Worm (Caenorhabditis elegans) whole organism, early embryonic: ENCODE results near the gene K09H11.4.

Experiments used
- ama-1 ChIP-seq: fragments of 150-350 bp; optimal IDR thresholded peaks from 2 replicates; lab custom pipeline; 2014
- ceh-36 ChIP-seq: sonication (generic microtip); optimal IDR thresholded peaks from 2 replicates; lab custom pipeline; 2016; ENCODE audit warnings: missing genetic modification characterization, inconsistent platforms, missing compliant biosample characterization
- flt-1 ChIP-seq: fragments of 200-800 bp; sonication (Bioruptor generic); IDR thresholded peaks from 2 replicates; pipeline ENCODE4 v1.3.6; 2022; ENCODE audit warnings: missing genetic modification characterization, missing compliant biosample characterization
- pes-1 ChIP-seq: fragments of 200-800 bp; sonication (Bioruptor generic); IDR thresholded peaks from 2 replicates; pipeline ENCODE4 v1.3.6; 2022; ENCODE audit warnings: missing genetic modification reagents, missing genetic modification characterization, missing compliant biosample characterization
- sea-1 ChIP-seq: fragments of 200-800 bp; sonication (Bioruptor generic); conservative IDR thresholded peaks from 2 replicates; pipeline ENCODE4 v1.3.6; 2022; ENCODE audit warnings: missing genetic modification characterization, missing compliant biosample characterization
- tbx-37 ChIP-seq: fragments of 200-800 bp; sonication (Bioruptor generic); conservative IDR thresholded peaks from 2 replicates; pipeline ENCODE4 v1.3.6; 2022; ENCODE audit warnings: missing genetic modification reagents, missing genetic modification characterization, missing compliant biosample characterization

DNA sequence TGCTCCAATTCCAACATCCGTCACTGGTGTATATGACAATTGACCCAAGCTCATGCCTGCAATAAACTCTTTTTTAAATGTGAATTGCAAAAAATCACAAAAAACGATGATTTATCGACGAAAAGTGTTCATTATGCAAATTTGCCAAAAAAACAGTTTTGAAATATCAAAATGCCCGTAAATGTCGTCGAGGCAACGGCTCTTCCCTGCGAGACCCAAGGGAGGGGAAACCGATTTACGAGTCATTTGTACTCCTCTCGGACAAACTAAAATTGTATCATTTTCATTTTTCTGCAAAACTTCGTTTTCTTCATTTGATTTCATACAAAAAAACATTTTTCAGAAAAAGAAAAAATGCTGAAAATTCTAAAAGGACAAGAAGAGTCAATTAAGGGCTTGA is 41.8 kb downstream of the K09H11.4 start, which contains the start of the genes hmgs-1 and F25B4.4:
- TF ChIP-seq tbx-37 (no peak), sea-1 (GFP tag; lab: Robert Waterston, UW) (no peak), pes-1 (0 out of 2 replicates have a peak, but pooled peaks have one; percentile 50), ama-1 (lab: Kevin White, UChicago) (no peak), flt-1 (no peak), ceh-36 (tag; lab: Kevin White, UChicago) (no peak)
